Fruit fly (Drosophila melanogaster): ENCODE measurements around the gene CG13251.

dm6 chr3L:20688194-20688785 is 51.3 kb downstream of the CG13251 start:
- TF ChIP-seq Hr78 (GFP tag; optimal IDR thresholded peaks at IDR 0.05) (no peak), dysf (GFP tag; IDR thresholded peaks at IDR 0.05) (no peak), CG10321 (GFP tag; IDR thresholded peaks at IDR 0.05) (no peak), CG10654 (GFP tag; optimal IDR thresholded peaks at IDR 0.05) (no peak), CG10565 (GFP tag; optimal IDR thresholded peaks at IDR 0.05) (no peak), Chrac-16 (GFP tag; optimal IDR thresholded peaks at IDR 0.05) (no peak), maf-S (GFP tag; optimal IDR thresholded peaks at IDR 0.05) (no peak), lola (GFP tag; optimal IDR thresholded peaks at IDR 0.05) (no peak), CG4730 (GFP tag; IDR thresholded peaks at IDR 0.05) (no peak), Trl (optimal IDR thresholded peaks at IDR 0.05) (no peak), Trl (GFP tag; optimal IDR thresholded peaks at IDR 0.05) (no peak)
